Fruit fly (Drosophila melanogaster): ENCODE data around the gene Qsox4.
A peak's percentile ranks its signal among the peaks of the same experiment; 100 is the strongest.

The Qsox4 gene

DNA sequence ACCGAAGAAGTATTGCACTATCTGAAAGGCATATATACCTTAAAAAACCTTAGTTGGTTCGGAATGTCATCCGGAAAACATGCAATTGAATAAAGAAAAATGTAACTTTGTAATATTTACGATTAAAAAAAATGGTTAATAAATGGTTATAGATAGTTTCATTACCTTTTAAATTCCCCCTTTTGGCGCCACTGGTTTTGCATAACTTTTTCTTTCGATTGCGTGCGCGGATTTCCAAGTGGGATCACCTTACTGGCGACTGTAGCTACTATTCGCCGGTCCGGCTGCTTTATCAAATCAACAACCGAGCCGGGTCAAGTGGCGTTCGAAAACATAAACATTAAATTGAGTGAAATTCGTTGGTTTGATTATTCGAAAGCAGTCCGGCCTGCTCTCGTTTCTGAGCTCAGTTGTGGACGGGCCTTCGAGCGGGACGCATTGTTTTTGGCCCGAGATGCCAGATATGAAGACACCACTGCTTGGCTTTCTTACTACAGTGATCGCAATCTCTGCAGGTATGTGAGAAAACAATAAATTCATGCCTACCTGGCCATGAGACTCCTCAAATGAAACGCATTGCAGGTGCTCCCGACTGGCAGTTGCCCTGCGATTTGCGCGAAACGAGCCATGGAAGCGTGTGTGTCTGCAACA, 1.9 kb downstream of the Qsox4 start, which contains the start of gene Gba1b (continued):
- TF ChIP-seq pum (GFP tag; optimal IDR thresholded peaks at IDR 0.05) = no peak
- no peak for TF ChIP-seq esg (GFP tag; conservative IDR thresholded peaks at IDR 0.05)
- peak; percentile 3 for TF ChIP-seq CG17359 (tag; optimal IDR thresholded peaks at IDR 0.05)
- no peak for TF ChIP-seq CG2712 (tag; optimal IDR thresholded peaks at IDR 0.05)
- peak; percentile 38 for TF ChIP-seq D19A (tag; optimal IDR thresholded peaks at IDR 0.05)
- TF ChIP-seq CG15479 (GFP tag; optimal IDR thresholded peaks at IDR 0.05) = peak; percentile 49
- TF ChIP-seq slbo (GFP tag; IDR thresholded peaks at IDR 0.05) = no peak
- no peak for TF ChIP-seq Dfd (GFP tag; optimal IDR thresholded peaks at IDR 0.05)
- TF ChIP-seq CG14860 (GFP tag; IDR thresholded peaks at IDR 0.05; ENCODE audit: partially characterized antibody) = no peak

DNA sequence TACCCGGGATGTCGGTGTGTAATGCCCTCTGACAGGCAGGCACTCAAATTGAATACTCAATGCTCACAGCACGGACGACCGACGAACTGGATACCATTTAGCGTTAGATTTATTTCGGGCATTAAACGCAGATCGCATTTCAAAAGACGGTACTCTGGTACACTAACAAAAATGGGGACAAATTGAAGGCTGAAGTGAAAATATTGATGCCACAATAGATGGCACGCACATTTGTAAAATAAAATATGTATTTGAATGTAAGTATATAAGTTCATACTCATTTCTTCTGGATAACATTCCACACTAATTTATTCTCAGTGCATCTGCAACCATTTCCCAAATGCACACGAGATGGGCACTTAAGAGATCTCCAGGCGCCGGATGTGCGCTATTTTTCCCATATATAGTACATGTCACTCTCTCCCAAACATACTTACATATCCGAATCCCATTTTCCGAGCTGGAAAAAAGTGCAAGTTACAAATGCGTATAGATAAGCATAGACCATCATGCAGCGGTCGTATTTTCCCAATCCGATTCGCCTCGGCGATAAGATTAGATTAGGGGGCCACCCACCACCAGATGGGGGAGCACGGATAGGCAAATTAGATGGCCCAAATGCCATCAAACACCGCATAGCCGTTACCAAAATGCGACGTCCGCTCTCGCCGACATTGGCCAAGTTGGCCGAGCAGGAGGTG, 7.1 kb downstream of the Qsox4 start, which contains the start of gene CG10301:
Gene CG10301, plus strand, starts transcription at position 651 of the 701 bp plus-strand sequence.
- TF ChIP-seq B-H1 (GFP tag; IDR thresholded peaks at IDR 0.05) (peak; percentile 35; the same call in 2 of the 3 replicates), disco-r (GFP tag; optimal IDR thresholded peaks at IDR 0.05) (no peak), Lim3 (GFP tag; IDR thresholded peaks at IDR 0.05) (no peak), pnt (GFP tag; optimal IDR thresholded peaks at IDR 0.05) (peak; percentile 38), CG4820 (GFP tag; optimal IDR thresholded peaks at IDR 0.05) (peak; percentile 67), toy (GFP tag; IDR thresholded peaks at IDR 0.05) (no peak), pan (optimal IDR thresholded peaks at IDR 0.05) (no peak), pan (GFP tag; optimal IDR thresholded peaks at IDR 0.05 in 1 of 2, IDR thresholded peaks at IDR 0.05 in 1 of 2) (no peak), pum (GFP tag; optimal IDR thresholded peaks at IDR 0.05) (no peak), Scr (GFP tag; IDR thresholded peaks at IDR 0.05; ENCODE audit: partially characterized antibody) (no peak), CG1792 (GFP tag; optimal IDR thresholded peaks at IDR 0.05) (no peak), Hr3 (GFP tag; optimal IDR thresholded peaks at IDR 0.05) (peak; percentile 47), dmrt11E (tag; optimal IDR thresholded peaks at IDR 0.05) (peak; percentile 89), CG3838 (GFP tag; optimal IDR thresholded peaks at IDR 0.05) (no peak), CG17912 (GFP tag; optimal IDR thresholded peaks at IDR 0.05) (no peak), CG12299 (tag; optimal IDR thresholded peaks at IDR 0.05) (no peak), CG13296 (GFP tag; optimal IDR thresholded peaks at IDR 0.05) (no peak), Dfd (GFP tag; optimal IDR thresholded peaks at IDR 0.05) (no peak), usp (GFP tag; optimal IDR thresholded peaks at IDR 0.05) (no peak), Dll (GFP tag; IDR thresholded peaks at IDR 0.05; ENCODE audit: partially characterized antibody) (no peak), CG3407 (GFP tag; optimal IDR thresholded peaks at IDR 0.05) (peak; percentile 42), Ets97D (GFP tag; optimal IDR thresholded peaks at IDR 0.05) (peak; percentile 21), sens-2 (GFP tag; IDR thresholded peaks at IDR 0.05) (peak; percentile 71), croc (GFP tag; conservative IDR thresholded peaks at IDR 0.05) (peak; percentile 42; the same call in 1 of the 3 replicates), D19B (GFP tag; optimal IDR thresholded peaks at IDR 0.05) (no peak), Taf1 (GFP tag; IDR thresholded peaks at IDR 0.05) (no peak), tap (tag; optimal IDR thresholded peaks at IDR 0.05) (peak; percentile 0), sisA (GFP tag; IDR thresholded peaks at IDR 0.05) (peak; percentile 69), lmd (GFP tag; IDR thresholded peaks at IDR 0.05) (peak; percentile 62), CG13123 (GFP tag; optimal IDR thresholded peaks at IDR 0.05) (no peak), fd96Cb (tag; optimal IDR thresholded peaks at IDR 0.05) (peak; percentile 69), rib (GFP tag; IDR thresholded peaks at IDR 0.05) (no peak), Antp (GFP tag; optimal IDR thresholded peaks at IDR 0.05) (no peak), exex (tag; optimal IDR thresholded peaks at IDR 0.05) (no peak), CG9609 (GFP tag; optimal IDR thresholded peaks at IDR 0.05) (peak; percentile 6), CG2678 (tag; optimal IDR thresholded peaks at IDR 0.05) (peak; percentile 51), klu (GFP tag; IDR thresholded peaks at IDR 0.05) (no peak), mld (GFP tag; IDR thresholded peaks at IDR 0.05; ENCODE audit: partially characterized antibody) (no peak), CG42726 (GFP tag; IDR thresholded peaks at IDR 0.05; ENCODE audit: partially characterized antibody) (no peak), CG2875 (GFP tag; optimal IDR thresholded peaks at IDR 0.05) (peak; percentile 44), knrl (GFP tag; IDR thresholded peaks at IDR 0.05; ENCODE audit: partially characterized antibody) (no peak)

Data from whole organism, embryonic.